Worm (Caenorhabditis elegans) whole organism, early embryonic: ENCODE measurements around the gene egl-20.
A peak's percentile ranks its signal among the peaks of the same experiment; 100 is the strongest.

Source experiments
- B0310.2 ChIP-seq: sonication (generic microtip); optimal IDR thresholded peaks from 2 replicates; lab custom pipeline; 2016; ENCODE audit warnings: mild to moderate bottlenecking, missing genetic modification characterization, missing compliant biosample characterization
- F13C5.2 ChIP-seq: sonication (generic microtip); optimal IDR thresholded peaks from 2 replicates; lab custom pipeline; 2017; ENCODE audit warnings: mild to moderate bottlenecking, missing genetic modification characterization, inconsistent platforms, missing compliant biosample characterization
- aly-1 ChIP-seq: sonication (generic microtip); optimal IDR thresholded peaks from 2 replicates; lab custom pipeline; 2016; ENCODE audit warnings: missing genetic modification characterization, missing compliant biosample characterization
- ama-1 ChIP-seq: fragments of 150-350 bp; optimal IDR thresholded peaks from 2 replicates; lab custom pipeline; 2014
- ceh-13 ChIP-seq: fragments of 200-800 bp; sonication (Bioruptor generic); optimal IDR thresholded peaks from 2 replicates; lab custom pipeline; 2018; ENCODE audit warnings: mild to moderate bottlenecking, missing genetic modification characterization, missing compliant biosample characterization
- ceh-36 ChIP-seq: sonication (generic microtip); optimal IDR thresholded peaks from 2 replicates; lab custom pipeline; 2016; ENCODE audit warnings: missing genetic modification characterization, inconsistent platforms, missing compliant biosample characterization
- ets-7 ChIP-seq: sonication (generic microtip); optimal IDR thresholded peaks from 2 replicates; lab custom pipeline; 2016; ENCODE audit warnings: missing genotype, missing genetic modification characterization, missing compliant biosample characterization
- flt-1 ChIP-seq: fragments of 200-800 bp; sonication (Bioruptor generic); IDR thresholded peaks from 2 replicates; pipeline ENCODE4 v1.3.6; 2022; ENCODE audit warnings: missing genetic modification characterization, missing compliant biosample characterization
- hmbx-1 ChIP-seq: sonication (generic microtip); optimal IDR thresholded peaks from 2 replicates; lab custom pipeline; 2016; ENCODE audit warnings: mild to moderate bottlenecking, missing genetic modification characterization, missing compliant biosample characterization
- hmg-4 ChIP-seq: fragments of 200-800 bp; sonication (Bioruptor generic); optimal IDR thresholded peaks from 2 replicates; lab custom pipeline; 2018; ENCODE audit warnings: mild to moderate bottlenecking, missing genetic modification characterization, missing compliant biosample characterization
- hnd-1 ChIP-seq: sonication (generic microtip); optimal IDR thresholded peaks from 2 replicates; lab custom pipeline; 2016; ENCODE audit warnings: missing genetic modification characterization, missing compliant biosample characterization
- pes-1 ChIP-seq: fragments of 200-800 bp; sonication (Bioruptor generic); IDR thresholded peaks from 2 replicates; pipeline ENCODE4 v1.3.6; 2022; ENCODE audit warnings: missing genetic modification reagents, missing genetic modification characterization, missing compliant biosample characterization
- scrt-1 ChIP-seq: fragments of 200-800 bp; sonication (Bioruptor generic); IDR thresholded peaks from 2 replicates; pipeline ENCODE4 v1.3.6; 2022; ENCODE audit warnings: missing genetic modification characterization, missing compliant biosample characterization
- sea-1 ChIP-seq: fragments of 200-800 bp; sonication (Bioruptor generic); conservative IDR thresholded peaks from 2 replicates; pipeline ENCODE4 v1.3.6; 2022; ENCODE audit warnings: missing genetic modification characterization, missing compliant biosample characterization
- tbx-11 ChIP-seq: fragments of 200-800 bp; sonication (Bioruptor generic); IDR thresholded peaks from 2 replicates; pipeline ENCODE4 v1.3.6; 2022; ENCODE audit warnings: missing genetic modification characterization, missing compliant biosample characterization
- tbx-37 ChIP-seq: fragments of 200-800 bp; sonication (Bioruptor generic); conservative IDR thresholded peaks from 2 replicates; pipeline ENCODE4 v1.3.6; 2022; ENCODE audit warnings: missing genetic modification reagents, missing genetic modification characterization, missing compliant biosample characterization
- tra-4 ChIP-seq: sonication (generic microtip); optimal IDR thresholded peaks from 2 replicates; lab custom pipeline; 2017; ENCODE audit warnings: missing genetic modification characterization, missing compliant biosample characterization

Gene egl-20

DNA sequence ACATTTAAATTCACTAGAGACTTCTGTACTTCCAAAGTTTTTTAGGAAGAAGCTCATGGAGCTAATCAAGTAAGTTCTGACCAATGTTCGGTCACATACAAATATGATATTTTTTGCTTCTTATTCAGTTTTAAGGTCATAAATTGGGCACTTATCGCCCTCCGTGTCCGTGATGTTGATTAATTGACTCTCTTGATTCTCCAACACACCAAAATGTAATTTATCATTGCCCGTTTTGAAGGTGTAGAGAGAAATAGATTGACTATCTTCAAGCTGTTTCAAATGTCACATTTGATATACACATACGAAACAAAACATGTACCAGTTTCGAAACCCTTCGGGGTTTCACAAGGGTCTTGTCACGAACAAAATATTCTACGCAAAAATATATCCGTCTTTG, 24.6 kb downstream of the egl-20 start:
- TF ChIP-seq hmg-4 (GFP tag; lab: Kevin White, UChicago): no peak
- no peak for TF ChIP-seq F13C5.2 (tag; lab: Kevin White, UChicago)

DNA sequence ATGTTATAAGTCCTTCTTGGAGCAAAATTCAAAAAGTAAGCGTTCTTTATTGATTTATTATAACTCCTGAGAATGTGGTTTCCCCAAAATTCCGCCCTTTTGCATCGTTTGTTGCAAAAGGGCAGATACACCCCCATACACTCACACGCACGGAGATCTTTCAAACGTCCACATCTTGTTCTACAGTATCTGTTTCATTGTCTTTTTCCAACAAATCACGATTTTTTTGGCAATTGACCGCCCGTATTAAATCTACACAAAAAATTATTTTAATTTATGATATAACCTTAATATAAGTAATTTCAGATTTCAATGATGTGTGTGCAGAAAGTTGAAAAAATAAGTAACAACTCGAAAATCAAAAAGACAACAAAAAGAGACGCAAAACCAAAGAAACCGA, 25.8 kb downstream of the egl-20 start, which contains the start of gene T13F2.4:
T13F2.4 (plus strand) TSS at position 301 of the 400 bp plus-strand sequence.
- TF ChIP-seq pes-1: no peak
- TF ChIP-seq F13C5.2 (tag; lab: Kevin White, UChicago): no peak
- no peak for TF ChIP-seq hmg-4 (GFP tag; lab: Kevin White, UChicago)
- no peak for TF ChIP-seq tbx-11
- no peak for TF ChIP-seq ceh-13 (GFP tag; lab: Kevin White, UChicago)
- TF ChIP-seq ama-1 (lab: Kevin White, UChicago): no peak
- TF ChIP-seq B0310.2 (tag; lab: Kevin White, UChicago): no peak
- no peak for TF ChIP-seq flt-1 (GFP tag; lab: Robert Waterston, UW)

DNA sequence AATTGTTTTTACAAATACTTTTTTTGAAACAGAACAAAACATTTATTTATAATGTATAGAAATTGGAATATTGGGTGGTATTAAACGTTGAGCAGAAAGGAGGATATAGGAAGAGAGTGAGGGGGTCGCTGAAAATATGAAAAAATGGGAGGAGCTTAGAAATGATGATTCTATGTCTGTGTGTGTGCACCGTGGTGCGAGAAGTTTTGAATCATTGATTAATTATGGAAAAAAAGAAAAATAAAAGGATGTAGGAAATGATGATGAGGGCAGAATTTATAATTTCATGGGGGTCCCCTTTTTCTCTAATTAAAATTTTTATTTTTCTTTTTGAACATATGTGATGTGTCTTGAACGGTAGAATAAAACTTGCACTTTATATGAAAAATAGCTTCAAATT, 30.6 kb downstream of the egl-20 start, which contains the start of gene sre-4:
sre-4 (minus strand) TSS at position 101 of the 400 bp plus-strand sequence.
- TF ChIP-seq hmbx-1 (tag; lab: Kevin White, UChicago): no peak
- TF ChIP-seq hnd-1 (tag; lab: Kevin White, UChicago): no peak
- TF ChIP-seq pes-1: no peak
- no peak for TF ChIP-seq tra-4 (tag; lab: Kevin White, UChicago)
- no peak for TF ChIP-seq B0310.2 (tag; lab: Kevin White, UChicago)
- no peak for TF ChIP-seq tbx-37 (GFP tag; lab: Robert Waterston, UW)
- no peak for TF ChIP-seq ama-1 (lab: Kevin White, UChicago)
- TF ChIP-seq aly-1 (tag; lab: Kevin White, UChicago): no peak
- TF ChIP-seq sea-1 (GFP tag; lab: Robert Waterston, UW): no peak
- no peak for TF ChIP-seq flt-1 (GFP tag; lab: Robert Waterston, UW)
- no peak for TF ChIP-seq ceh-36 (tag; lab: Kevin White, UChicago)
- no peak for TF ChIP-seq hmg-4 (GFP tag; lab: Kevin White, UChicago)
- TF ChIP-seq tbx-11: no peak
- TF ChIP-seq ceh-13 (GFP tag; lab: Kevin White, UChicago): no peak
- no peak for TF ChIP-seq ets-7

DNA sequence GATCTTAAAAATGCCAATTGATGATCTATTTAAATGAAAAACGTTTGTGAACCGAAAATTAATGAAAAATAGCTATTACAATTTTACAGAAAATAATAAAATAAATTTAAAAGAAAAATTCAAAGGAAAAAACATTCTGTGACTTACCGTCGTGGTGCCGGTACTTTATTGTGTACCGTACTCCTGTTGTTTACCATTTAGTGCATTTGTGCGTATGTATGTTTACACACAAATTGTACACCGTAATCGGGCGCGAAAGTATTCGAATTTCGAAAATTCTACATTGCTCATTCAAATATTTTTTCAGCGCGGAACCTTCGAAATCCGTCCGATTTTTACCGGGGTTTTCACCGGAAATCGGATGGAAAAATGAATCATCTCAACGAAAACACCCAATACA, 37.3 kb downstream of the egl-20 start, which contains the start of gene T13F2.6:
T13F2.6 (plus strand) TSS at position 306 of the 400 bp plus-strand sequence.
- TF ChIP-seq hnd-1 (tag; lab: Kevin White, UChicago) (no peak), pes-1 (no peak), tra-4 (tag; lab: Kevin White, UChicago) (no peak), ets-7 (no peak), tbx-37 (GFP tag; lab: Robert Waterston, UW) (no peak), flt-1 (GFP tag; lab: Robert Waterston, UW) (no peak), F13C5.2 (tag; lab: Kevin White, UChicago) (no peak), scrt-1 (GFP tag; lab: Robert Waterston, UW) (no peak), ama-1 (lab: Kevin White, UChicago) (no peak), hmbx-1 (tag; lab: Kevin White, UChicago) (no peak), sea-1 (GFP tag; lab: Robert Waterston, UW) (no peak), ceh-13 (GFP tag; lab: Kevin White, UChicago) (no peak), ceh-36 (tag; lab: Kevin White, UChicago) (no peak), hmg-4 (GFP tag; lab: Kevin White, UChicago) (no peak), B0310.2 (tag; lab: Kevin White, UChicago) (no peak), tbx-11 (no peak)

DNA sequence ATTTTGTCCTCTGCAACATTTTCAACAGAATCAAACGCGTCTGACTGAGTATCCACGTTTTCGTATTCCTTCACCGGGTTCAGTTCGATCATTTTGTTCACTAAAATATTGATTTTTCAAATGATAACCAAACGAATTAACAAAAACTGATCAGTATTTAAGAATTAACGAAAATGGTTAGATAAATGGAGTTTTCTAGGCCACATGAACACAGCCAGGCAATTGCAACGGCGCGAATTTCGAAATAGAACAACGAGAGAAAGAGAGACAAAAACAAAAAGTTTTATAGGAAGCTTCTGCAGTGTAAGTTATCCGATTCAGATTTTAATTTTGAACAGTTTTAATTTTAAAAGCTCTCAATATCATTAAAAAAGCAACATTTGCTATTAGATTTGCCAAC, 37.8 kb downstream of the egl-20 start, which contains the start of gene sna-2:
sna-2 (minus strand) TSS at position 100 of the 400 bp plus-strand sequence.
- TF ChIP-seq flt-1 (GFP tag; lab: Robert Waterston, UW): no peak
- TF ChIP-seq hmg-4 (GFP tag; lab: Kevin White, UChicago): no peak
- TF ChIP-seq tbx-37 (GFP tag; lab: Robert Waterston, UW): peak; percentile 68
- TF ChIP-seq ceh-13 (GFP tag; lab: Kevin White, UChicago): no peak
- TF ChIP-seq ama-1 (lab: Kevin White, UChicago): no peak

DNA sequence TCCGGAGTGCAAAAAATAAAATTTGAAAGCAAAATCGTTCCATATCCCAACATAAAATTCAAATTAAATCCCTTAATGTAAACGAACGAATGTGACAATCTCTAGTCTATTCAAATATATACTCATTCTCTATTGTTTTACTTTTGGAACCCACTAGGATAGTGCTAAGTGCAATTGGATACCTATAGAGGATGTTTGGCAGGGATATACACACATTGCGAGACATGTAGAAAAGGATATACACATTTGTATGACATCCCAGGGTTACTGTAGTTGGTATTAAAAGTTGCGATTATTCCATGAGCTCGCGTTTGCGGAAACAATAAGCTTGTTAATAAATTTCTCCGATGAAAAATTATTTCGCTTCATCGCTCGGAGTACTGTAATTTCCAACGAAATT, 41.9 kb downstream of the egl-20 start:
- peak; percentile 33 for TF ChIP-seq tra-4 (tag; lab: Kevin White, UChicago)
- no peak for TF ChIP-seq hmbx-1 (tag; lab: Kevin White, UChicago)
- no peak for TF ChIP-seq tbx-37 (GFP tag; lab: Robert Waterston, UW)
- no peak for TF ChIP-seq hnd-1 (tag; lab: Kevin White, UChicago)
- TF ChIP-seq flt-1 (GFP tag; lab: Robert Waterston, UW): no peak
- peak; percentile 42 for TF ChIP-seq ceh-36 (tag; lab: Kevin White, UChicago)
- no peak for TF ChIP-seq scrt-1 (GFP tag; lab: Robert Waterston, UW)
- no peak for TF ChIP-seq ets-7
- TF ChIP-seq ama-1 (lab: Kevin White, UChicago): no peak
- no peak for TF ChIP-seq tbx-11
- no peak for TF ChIP-seq B0310.2 (tag; lab: Kevin White, UChicago)
- TF ChIP-seq F13C5.2 (tag; lab: Kevin White, UChicago): no peak
- peak; percentile 30; the same call in 1 of the 2 replicates for TF ChIP-seq sea-1 (GFP tag; lab: Robert Waterston, UW)
- peak; percentile 27; the same call in 1 of the 2 replicates for TF ChIP-seq pes-1
- peak; percentile 8 for TF ChIP-seq ceh-13 (GFP tag; lab: Kevin White, UChicago)
- no peak for TF ChIP-seq hmg-4 (GFP tag; lab: Kevin White, UChicago)
- TF ChIP-seq aly-1 (tag; lab: Kevin White, UChicago): no peak

DNA sequence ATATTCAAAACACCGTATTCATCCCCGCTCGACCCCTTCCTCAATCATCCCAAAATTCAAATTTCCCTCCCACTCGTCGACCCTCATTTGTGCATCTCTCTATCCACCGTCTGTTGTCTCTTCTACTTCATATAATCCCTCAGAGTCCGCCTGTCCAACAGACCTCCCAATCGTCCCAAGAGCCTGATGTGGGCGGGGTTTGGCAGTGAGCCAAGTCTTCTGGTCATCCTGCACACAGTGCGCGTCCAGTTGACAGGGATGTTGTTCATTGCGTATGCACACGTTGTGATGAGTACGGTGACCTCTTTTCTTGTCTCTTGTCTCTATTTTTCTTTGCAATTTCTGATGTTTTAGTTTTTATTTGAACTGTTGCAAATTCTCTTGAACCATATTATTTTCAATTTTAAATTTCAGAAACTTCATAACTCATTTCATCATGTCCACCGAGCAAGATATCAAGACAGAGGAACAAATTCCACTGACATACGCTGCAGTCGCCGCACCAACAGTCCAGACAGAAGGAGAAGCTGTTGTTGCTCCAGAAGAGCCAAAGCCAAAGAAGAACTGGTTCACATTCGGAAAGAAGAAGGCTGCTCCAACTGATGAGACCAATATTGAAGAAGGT, 43.1 kb downstream of the egl-20 start, which contains the start of gene cav-1:
cav-1 (plus strand) TSS at position 415 of the 625 bp plus-strand sequence.
- TF ChIP-seq B0310.2 (tag; lab: Kevin White, UChicago): peak; percentile 14
- TF ChIP-seq hnd-1 (tag; lab: Kevin White, UChicago): no peak
- TF ChIP-seq tbx-37 (GFP tag; lab: Robert Waterston, UW): no peak
- TF ChIP-seq flt-1 (GFP tag; lab: Robert Waterston, UW): no peak
- TF ChIP-seq ceh-36 (tag; lab: Kevin White, UChicago): peak; percentile 14
- peak; percentile 7 for TF ChIP-seq F13C5.2 (tag; lab: Kevin White, UChicago)
- TF ChIP-seq ama-1 (lab: Kevin White, UChicago): peak; percentile 97
- TF ChIP-seq ets-7: no peak
- TF ChIP-seq sea-1 (GFP tag; lab: Robert Waterston, UW): 0 out of 2 replicates have a peak, but pooled peaks have one; percentile 60
- TF ChIP-seq tbx-11: no peak
- TF ChIP-seq hmg-4 (GFP tag; lab: Kevin White, UChicago): peak; percentile 22
- TF ChIP-seq scrt-1 (GFP tag; lab: Robert Waterston, UW): no peak
- TF ChIP-seq hmbx-1 (tag; lab: Kevin White, UChicago): no peak
- peak; percentile 7 for TF ChIP-seq tra-4 (tag; lab: Kevin White, UChicago)
- peak; percentile 29 for TF ChIP-seq aly-1 (tag; lab: Kevin White, UChicago)
- peak; percentile 49; the same call in 1 of the 2 replicates for TF ChIP-seq pes-1
- no peak for TF ChIP-seq ceh-13 (GFP tag; lab: Kevin White, UChicago)
